Fruit fly (Drosophila melanogaster) whole organism, embryonic: Measurements from ENCODE around the gene CG11811.
A peak's percentile ranks its signal among the peaks of the same experiment; 100 is the strongest.

Experiments
- CG11247 ChIP-seq: fragments of 200-800 bp; sonication (Bioruptor generic); IDR thresholded peaks from 2 replicates; pipeline ENCODE4 v1.3.6; 2022; ENCODE audit warnings: missing biosample characterization, missing genetic modification characterization
- CG11456 ChIP-seq: fragments of 200-800 bp; sonication (Bioruptor generic); IDR thresholded peaks from 3 replicates; pipeline ENCODE4 v1.3.6; 2022; ENCODE audit warnings: missing biosample characterization, missing genetic modification characterization
- CG11695 ChIP-seq: fragments of 200-800 bp; sonication (Bioruptor generic); IDR thresholded peaks from 3 replicates; pipeline ENCODE4 v1.3.6; 2022; ENCODE audit warnings: missing biosample characterization, missing genetic modification characterization
- CG12659 ChIP-seq: fragments of 200-800 bp; sonication (Bioruptor generic); optimal IDR thresholded peaks from 3 replicates; lab custom pipeline; 2017; ENCODE audit warnings: mild to moderate bottlenecking, missing biosample characterization, missing genetic modification reagents, missing genetic modification characterization
- CG13894 ChIP-seq: fragments of 200-800 bp; sonication (Bioruptor generic); optimal IDR thresholded peaks from 3 replicates; lab custom pipeline; 2018; ENCODE audit warnings: missing biosample characterization, mild to moderate bottlenecking, missing genetic modification characterization, moderate library complexity
- CG2712 ChIP-seq: fragments of 200-800 bp; optimal IDR thresholded peaks from 3 replicates; lab custom pipeline; 2019; ENCODE audit warnings: missing biosample characterization, mild to moderate bottlenecking, missing genetic modification characterization, moderate library complexity
- CG2889 ChIP-seq: fragments of 200-800 bp; sonication (Bioruptor generic); IDR thresholded peaks from 3 replicates; pipeline ENCODE4 v1.3.6; 2022; ENCODE audit warnings: missing biosample characterization, missing genetic modification characterization
- CG3065 ChIP-seq: fragments of 200-800 bp; sonication (Bioruptor generic); optimal IDR thresholded peaks from 2 replicates; lab custom pipeline; 2016; ENCODE audit warnings: missing biosample characterization, missing genetic modification characterization
- CG4282 ChIP-seq: fragments of 200-800 bp; sonication (Bioruptor generic); optimal IDR thresholded peaks from 2 replicates; lab custom pipeline; 2016; ENCODE audit warnings: missing biosample characterization, missing genetic modification characterization
- CG6175 ChIP-seq: fragments of 200-800 bp; sonication (Bioruptor generic); IDR thresholded peaks from 3 replicates; pipeline ENCODE4 v1.3.6; 2022; ENCODE audit warnings: missing biosample characterization, missing genetic modification characterization
- CG7963 ChIP-seq: fragments of 200-800 bp; sonication (Bioruptor generic); IDR thresholded peaks from 3 replicates; pipeline ENCODE4 v1.3.6; 2022; ENCODE audit warnings: missing biosample characterization, missing genetic modification characterization; ENCODE audit not compliant: partially characterized antibody
- CG9215 ChIP-seq: fragments of 200-800 bp; sonication (Bioruptor generic); IDR thresholded peaks from 2 replicates; pipeline ENCODE4 v1.3.6; 2022; ENCODE audit warnings: missing biosample characterization, missing genetic modification characterization
- HLH54F ChIP-seq: fragments of 200-800 bp; sonication (Bioruptor generic); optimal IDR thresholded peaks from 3 replicates; lab custom pipeline; 2016; ENCODE audit warnings: missing biosample characterization, missing genetic modification characterization
- Hey ChIP-seq: fragments of 200-800 bp; sonication (Bioruptor generic); optimal IDR thresholded peaks from 3 replicates; lab custom pipeline; 2018; ENCODE audit warnings: missing biosample characterization, mild to moderate bottlenecking, missing genetic modification characterization
- Meics ChIP-seq: fragments of 200-800 bp; sonication (Bioruptor generic); optimal IDR thresholded peaks from 2 replicates; lab custom pipeline; 2017; ENCODE audit warnings: missing biosample characterization, mild to moderate bottlenecking, missing genetic modification characterization
- Oaz ChIP-seq: fragments of 200-800 bp; sonication (Bioruptor generic); IDR thresholded peaks from 2 replicates; pipeline ENCODE4 v1.3.6; 2022; ENCODE audit warnings: missing biosample characterization, missing genetic modification characterization
- Opbp ChIP-seq: fragments of 200-800 bp; sonication (Bioruptor generic); IDR thresholded peaks from 3 replicates; pipeline ENCODE4 v1.3.6; 2022; ENCODE audit warnings: missing biosample characterization, missing genetic modification characterization; ENCODE audit not compliant: partially characterized antibody
- Pdp1 ChIP-seq, 2 experiments: fragments of 200-800 bp; sonication (Bioruptor generic); optimal IDR thresholded peaks; 3 replicates each; lab custom pipeline; 2016; ENCODE audit warnings: missing biosample characterization in 2 of 2, missing genetic modification characterization in 2 of 2, mild to moderate bottlenecking in 1 of 2, moderate library complexity in 1 of 2
- Xbp1 ChIP-seq: fragments of 200-800 bp; sonication (Bioruptor generic); optimal IDR thresholded peaks from 3 replicates; lab custom pipeline; 2016; ENCODE audit warnings: missing biosample characterization, mild to moderate bottlenecking, missing genetic modification characterization
- bigmax ChIP-seq: fragments of 200-800 bp; sonication (Bioruptor generic); optimal IDR thresholded peaks from 2 replicates; lab custom pipeline; 2018; ENCODE audit warnings: missing biosample characterization, mild to moderate bottlenecking, missing genetic modification characterization
- btn ChIP-seq: fragments of 200-800 bp; sonication (Bioruptor generic); optimal IDR thresholded peaks from 2 replicates; lab custom pipeline; 2016; ENCODE audit warnings: missing biosample characterization, missing genetic modification characterization
- ci ChIP-seq: fragments of 200-800 bp; sonication (Bioruptor generic); IDR thresholded peaks from 3 replicates; pipeline ENCODE4 v1.3.6; 2022; ENCODE audit warnings: missing biosample characterization, missing genetic modification characterization
- croc ChIP-seq: fragments of 200-800 bp; sonication (Bioruptor generic); conservative IDR thresholded peaks from 3 replicates; pipeline ENCODE4 v1.3.6; 2022; ENCODE audit warnings: missing biosample characterization, missing genetic modification characterization
- cwo ChIP-seq: fragments of 200-800 bp; sonication (Bioruptor generic); optimal IDR thresholded peaks from 3 replicates; lab custom pipeline; 2017; ENCODE audit warnings: missing biosample characterization, missing genetic modification characterization, mild to moderate bottlenecking, moderate library complexity, missing genetic modification reagents
- dati ChIP-seq: fragments of 200-800 bp; sonication (Bioruptor generic); IDR thresholded peaks from 2 replicates; pipeline ENCODE4 v1.3.6; 2022; ENCODE audit warnings: missing biosample characterization, missing genetic modification characterization
- eyg ChIP-seq: fragments of 200-800 bp; sonication (Bioruptor generic); optimal IDR thresholded peaks from 3 replicates; lab custom pipeline; 2016; ENCODE audit warnings: missing biosample characterization, missing genetic modification characterization
- gem ChIP-seq: fragments of 200-800 bp; sonication (Bioruptor generic); optimal IDR thresholded peaks from 2 replicates; lab custom pipeline; 2019; ENCODE audit warnings: missing biosample characterization, mild to moderate bottlenecking, missing genetic modification characterization, moderate library complexity
- gsb ChIP-seq: fragments of 200-800 bp; sonication (Bioruptor generic); IDR thresholded peaks from 2 replicates; pipeline ENCODE4 v1.3.6; 2022; ENCODE audit warnings: missing biosample characterization, missing genetic modification characterization
- h ChIP-seq: fragments of >200 bp; optimal IDR thresholded peaks from 2 replicates; lab custom pipeline; 2017
- her ChIP-seq: fragments of 200-800 bp; sonication (Bioruptor generic); optimal IDR thresholded peaks from 2 replicates; lab custom pipeline; 2016; ENCODE audit warnings: missing biosample characterization, missing genetic modification characterization
- jing ChIP-seq: fragments of 200-800 bp; sonication (Bioruptor generic); optimal IDR thresholded peaks from 2 replicates; lab custom pipeline; 2018; ENCODE audit warnings: missing biosample characterization, mild to moderate bottlenecking, missing genetic modification characterization
- onecut ChIP-seq: fragments of 200-800 bp; sonication (Bioruptor generic); IDR thresholded peaks from 2 replicates; pipeline ENCODE4 v1.3.6; 2022; ENCODE audit warnings: missing biosample characterization, missing genetic modification characterization
- peb ChIP-seq: fragments of 200-800 bp; sonication (Bioruptor generic); IDR thresholded peaks from 2 replicates; pipeline ENCODE4 v1.3.6; 2022; ENCODE audit warnings: missing biosample characterization, missing genetic modification characterization
- rib ChIP-seq: fragments of 200-800 bp; sonication (Bioruptor generic); IDR thresholded peaks from 2 replicates; pipeline ENCODE4 v1.3.6; 2022; ENCODE audit warnings: missing biosample characterization, missing genetic modification characterization
- run ChIP-seq: fragments of 200-800 bp; sonication (Bioruptor generic); optimal IDR thresholded peaks from 3 replicates; lab custom pipeline; 2018; ENCODE audit warnings: missing biosample characterization, mild to moderate bottlenecking, missing genetic modification characterization
- slou ChIP-seq: fragments of 200-800 bp; sonication (Bioruptor generic); optimal IDR thresholded peaks from 3 replicates; lab custom pipeline; 2016; ENCODE audit warnings: missing biosample characterization, missing genetic modification characterization
- stwl ChIP-seq: fragments of 200-800 bp; sonication (Bioruptor generic); optimal IDR thresholded peaks from 3 replicates; lab custom pipeline; 2018; ENCODE audit warnings: missing biosample characterization, mild to moderate bottlenecking, missing genetic modification characterization, moderate library complexity
- sug ChIP-seq: fragments of 200-800 bp; optimal IDR thresholded peaks from 2 replicates; lab custom pipeline; 2019; ENCODE audit warnings: missing biosample characterization, mild to moderate bottlenecking, missing genetic modification characterization, moderate library complexity
- trem ChIP-seq: fragments of 200-800 bp; optimal IDR thresholded peaks from 3 replicates; lab custom pipeline; 2019; ENCODE audit warnings: missing biosample characterization, mild to moderate bottlenecking, missing genetic modification characterization, moderate library complexity
- zen2 ChIP-seq: fragments of 200-800 bp; sonication (Bioruptor generic); IDR thresholded peaks from 3 replicates; pipeline ENCODE4 v1.3.6; 2022; ENCODE audit warnings: missing biosample characterization, missing genetic modification characterization; ENCODE audit not compliant: partially characterized antibody
- zf30C ChIP-seq: fragments of 200-800 bp; sonication (Bioruptor generic); optimal IDR thresholded peaks from 3 replicates; lab custom pipeline; 2018; ENCODE audit warnings: missing biosample characterization, mild to moderate bottlenecking, missing genetic modification characterization
- zfh1 ChIP-seq: fragments of 200-800 bp; sonication (Bioruptor generic); IDR thresholded peaks from 3 replicates; pipeline ENCODE4 v1.3.6; 2022; ENCODE audit warnings: missing biosample characterization, missing genetic modification characterization

CG11811 gene

DNA sequence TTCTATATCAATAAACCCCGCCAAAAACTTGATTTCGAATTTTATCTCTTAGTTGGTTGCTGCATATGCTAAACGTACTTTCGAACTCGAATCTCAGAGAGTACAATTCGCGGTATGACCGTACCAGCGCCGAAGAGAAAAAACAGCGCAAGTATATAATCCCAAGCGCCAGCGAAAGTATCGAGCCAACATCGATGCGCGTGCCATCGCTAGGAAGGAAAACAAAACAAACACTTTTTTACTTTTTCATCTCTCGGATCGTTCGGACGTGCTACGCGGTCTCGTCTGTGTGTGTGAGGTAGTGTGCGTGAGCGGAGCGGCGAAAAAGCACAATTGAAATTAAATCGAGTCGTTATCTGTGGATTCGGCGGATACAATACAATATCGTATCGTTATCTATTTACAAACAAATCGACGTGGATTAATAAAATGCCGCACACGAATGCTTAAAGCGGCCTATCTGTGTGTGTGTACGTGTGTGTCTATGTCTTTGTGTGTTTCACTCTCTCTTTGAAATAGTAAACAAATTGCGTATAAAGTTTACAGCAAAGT, 26.2 kb upstream of the CG11811 start, which contains the start of gene simj (continued):
- TF ChIP-seq rib (GFP tag; lab: Robert Waterston, UW) (peak; percentile 70; the same call in 1 of the 2 replicates), gem (tag; lab: Kevin White, UChicago) (peak; percentile 8), Opbp (GFP tag; lab: Robert Waterston, UW) (peak; percentile 94), dati (GFP tag; lab: Robert Waterston, UW) (no peak), gsb (GFP tag; lab: Robert Waterston, UW) (no peak), bigmax (GFP tag; lab: Kevin White, UChicago) (peak; percentile 67), Pdp1 (GFP tag; optimal IDR thresholded peaks at IDR 0.05; lab: Kevin White, UChicago) (peak; percentile 38 to 55), CG11695 (GFP tag; lab: Robert Waterston, UW) (no peak), CG4282 (peak; percentile 55), CG7963 (peak; percentile 74), CG3065 (GFP tag; lab: Kevin White, UChicago) (no peak), sug (tag; lab: Kevin White, UChicago) (peak; percentile 64), CG12659 (GFP tag; lab: Kevin White, UChicago) (peak; percentile 86), Xbp1 (GFP tag; lab: Kevin White, UChicago) (peak; percentile 49), stwl (tag; lab: Kevin White, UChicago) (peak; percentile 66), peb (GFP tag; lab: Robert Waterston, UW) (no peak), eyg (GFP tag; lab: Kevin White, UChicago) (peak; percentile 28), CG2712 (tag; lab: Kevin White, UChicago) (peak; percentile 62), CG9215 (GFP tag; lab: Robert Waterston, UW) (no peak), Hey (peak; percentile 42), h (lab: Kevin White, UChicago) (no peak), onecut (GFP tag; lab: Robert Waterston, UW) (peak; percentile 72), HLH54F (GFP tag; lab: Kevin White, UChicago) (peak; percentile 26), CG11247 (GFP tag; lab: Robert Waterston, UW) (0 out of 2 replicates have a peak, but pooled peaks have one; percentile 13), jing (no peak), her (GFP tag; lab: Kevin White, UChicago) (peak; percentile 80), zen2 (GFP tag; lab: Robert Waterston, UW) (peak; percentile 80; the same call in 1 of the 3 replicates), trem (peak; percentile 78), zfh1 (peak; percentile 69; the same call in 2 of the 3 replicates), Meics (peak; percentile 51), CG13894 (tag; lab: Kevin White, UChicago) (peak; percentile 89), Oaz (GFP tag; lab: Robert Waterston, UW) (no peak), zf30C (GFP tag; lab: Kevin White, UChicago) (peak; percentile 6), croc (no peak), slou (no peak), btn (no peak), CG2889 (GFP tag; lab: Robert Waterston, UW) (no peak), cwo (no peak), CG6175 (GFP tag; lab: Robert Waterston, UW) (no peak; the same call in 2 of the 3 replicates), run (peak; percentile 45), CG11456 (GFP tag; lab: Robert Waterston, UW) (no peak), ci (peak; percentile 81)
